Worm (Caenorhabditis elegans) whole organism, dauer: ENCODE results near the gene F59H6.15.
"Not testable (repeated sequence)": the region's sequence is repeated elsewhere in the genome, so short reads cannot be mapped to it uniquely, and the experiment has no call there.

Source experiments
- unc-62 ChIP-seq: sonication (generic microtip); optimal IDR thresholded peaks from 2 replicates; lab custom pipeline; 2017; ENCODE audit warnings: missing biosample characterization, missing genetic modification reagents, missing genetic modification characterization

Gene F59H6.15

ce11 chrII:2042447-2042846, 29.6 kb downstream of the F59H6.15 start, which contains the start of gene bath-20:
bath-20 (minus strand) TSS chrII:2042547.
- TF ChIP-seq unc-62 (GFP tag; lab: Kevin White, UChicago) = no peak

- TF ChIP-seq unc-62 (GFP tag; lab: Kevin White, UChicago) = no peak
Observed at ce11 chrII:2045505-2045904, 32.7 kb downstream of the F59H6.15 start, which contains the start of gene bath-24. bath-24 (minus strand) TSS chrII:2045605.

ce11 chrII:2046556-2046955, 33.8 kb downstream of the F59H6.15 start, which contains the start of gene math-1:
math-1 (minus strand) TSS chrII:2046656.
- TF ChIP-seq unc-62 (GFP tag; lab: Kevin White, UChicago) = not testable (repeated sequence)

- TF ChIP-seq unc-62 (GFP tag; lab: Kevin White, UChicago) = no peak
Observed at ce11 chrII:2051372-2051771, 38.6 kb downstream of the F59H6.15 start, which contains the start of gene fbxb-35. fbxb-35 (plus strand) TSS chrII:2051672.

- no peak for TF ChIP-seq unc-62 (GFP tag; lab: Kevin White, UChicago)
Observed at ce11 chrII:2058985-2059384, 46.2 kb downstream of the F59H6.15 start, which contains the start of gene F07E5.5. F07E5.5 (minus strand) TSS chrII:2059070.
